Worm (Caenorhabditis elegans): ENCODE measurements around the gene eif-3.F.

DNA sequence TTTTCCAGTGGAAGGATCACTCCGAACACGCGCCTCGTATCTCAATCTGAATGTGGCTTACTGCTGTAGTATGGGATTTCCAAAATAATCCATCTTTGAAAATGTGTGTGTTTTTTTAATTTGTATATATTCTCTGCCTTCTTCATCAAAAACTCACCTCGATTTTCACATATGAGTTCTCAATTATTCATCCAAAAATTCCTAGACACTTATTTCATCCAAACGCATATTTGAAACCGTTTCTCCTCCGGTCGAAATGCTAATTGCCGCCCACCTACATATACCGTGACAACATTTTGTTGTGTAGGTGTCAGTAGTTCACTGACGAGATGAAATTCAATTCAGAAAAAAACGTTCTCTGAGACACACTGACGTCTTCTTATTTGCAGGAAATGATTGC lies 16.0 kb downstream of the eif-3.F start:
- TF ChIP-seq T22C8.4 (GFP tag; IDR thresholded peaks at IDR 0.05) (no peak), klf-2 (GFP tag; conservative IDR thresholded peaks at IDR 0.05) (no peak), flt-1 (GFP tag; IDR thresholded peaks at IDR 0.05) (no peak), tab-1 (GFP tag; IDR thresholded peaks at IDR 0.05) (no peak), ztf-29 (GFP tag; IDR thresholded peaks at IDR 0.05) (no peak), ref-1 (GFP tag; conservative IDR thresholded peaks at IDR 0.05) (no peak), cog-1 (tag; optimal IDR thresholded peaks at IDR 0.05) (no peak), med-1 (GFP tag; optimal IDR thresholded peaks at IDR 0.05; ENCODE audit: insufficient read depth) (no peak)

Data from whole organism, midembryonic.